Worm (Caenorhabditis elegans): Measurements from ENCODE around the gene Y49G5A.1.
A peak's percentile ranks its signal among the peaks of the same experiment; 100 is the strongest.

The Y49G5A.1 gene

DNA sequence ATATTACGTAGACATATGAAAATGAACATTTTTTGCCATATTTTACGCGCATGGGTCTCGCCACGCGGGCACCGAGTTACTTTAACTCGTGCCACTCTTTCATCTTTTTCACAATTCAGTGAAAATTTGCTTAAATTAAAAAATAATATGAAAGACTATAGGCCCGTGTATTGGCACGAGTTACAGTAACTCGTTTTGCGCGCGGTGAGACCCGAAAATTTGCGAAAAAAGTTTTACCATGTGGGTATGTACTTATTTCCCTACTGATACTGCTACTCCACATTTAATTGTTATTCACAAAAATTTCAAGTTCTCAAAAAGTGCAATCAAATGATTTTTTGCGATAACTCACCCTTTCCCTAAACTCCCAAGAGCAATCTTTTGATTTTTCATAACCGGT, 10.6 kb upstream of the Y49G5A.1 start:
- TF ChIP-seq ceh-90 (tag; optimal IDR thresholded peaks at IDR 0.05) (no peak), blmp-1 (tag; optimal IDR thresholded peaks at IDR 0.05) (no peak), lin-14 (GFP tag; optimal IDR thresholded peaks at IDR 0.05) (no peak), mef-2 (tag; optimal IDR thresholded peaks at IDR 0.05) (no peak), nhr-47 (tag; optimal IDR thresholded peaks at IDR 0.05) (no peak), pax-3 (tag; optimal IDR thresholded peaks at IDR 0.05) (no peak), mab-9 (GFP tag; IDR thresholded peaks at IDR 0.05) (no peak), C16A3.4 (tag; optimal IDR thresholded peaks at IDR 0.05) (no peak), ceh-82 (tag; optimal IDR thresholded peaks at IDR 0.05) (no peak), nhr-77 (tag; optimal IDR thresholded peaks at IDR 0.05) (no peak), lsy-2 (tag; optimal IDR thresholded peaks at IDR 0.05) (no peak), F16B12.6 (tag; optimal IDR thresholded peaks at IDR 0.05) (no peak)

DNA sequence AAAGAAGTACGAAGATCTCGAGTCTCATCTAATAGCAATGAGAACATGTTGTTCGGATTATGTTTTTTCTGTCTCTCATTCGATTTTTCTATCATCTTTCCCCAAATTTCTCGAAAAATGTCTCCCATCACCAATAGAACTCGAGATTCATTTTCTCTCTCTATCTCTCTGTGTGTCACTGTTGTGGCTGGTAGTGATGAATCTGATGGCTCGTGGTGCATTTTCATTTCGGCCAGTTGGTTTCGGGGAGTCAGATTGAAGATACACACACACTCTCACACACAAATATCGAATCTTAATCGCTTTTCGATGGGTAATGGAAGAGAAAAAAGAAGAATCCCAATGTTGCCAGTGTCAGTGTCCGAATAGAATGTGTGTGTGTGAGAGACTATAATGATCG, 8.8 kb upstream of the Y49G5A.1 start:
- TF ChIP-seq egl-13 (tag; optimal IDR thresholded peaks at IDR 0.05) (no peak), efl-1 (optimal IDR thresholded peaks at IDR 0.05) (peak in 1 of 2 experiments; percentile 9), efl-1 (GFP tag; optimal IDR thresholded peaks at IDR 0.05 in 1 of 2) (no peak), lin-14 (GFP tag; optimal IDR thresholded peaks at IDR 0.05) (peak; percentile 81), snpc-4 (tag; optimal IDR thresholded peaks at IDR 0.05) (no peak), ztf-11 (tag; optimal IDR thresholded peaks at IDR 0.05) (no peak), isw-1 (GFP tag; IDR thresholded peaks at IDR 0.05) (no peak), ceh-8 (GFP tag; optimal IDR thresholded peaks at IDR 0.05) (no peak), elt-3 (tag; optimal IDR thresholded peaks at IDR 0.05) (no peak), tbx-2 (tag; optimal IDR thresholded peaks at IDR 0.05) (peak; percentile 18), lin-13 (GFP tag; optimal IDR thresholded peaks at IDR 0.05) (no peak), dpl-1 (GFP tag; optimal IDR thresholded peaks at IDR 0.05) (no peak), blmp-1 (tag; optimal IDR thresholded peaks at IDR 0.05) (no peak), irx-1 (tag; optimal IDR thresholded peaks at IDR 0.05) (no peak), ets-5 (GFP tag; IDR thresholded peaks at IDR 0.05) (no peak), sup-37 (GFP tag; optimal IDR thresholded peaks at IDR 0.05) (no peak), vab-15 (tag; optimal IDR thresholded peaks at IDR 0.05) (no peak), mep-1 (tag; optimal IDR thresholded peaks at IDR 0.05) (no peak), elt-2 (tag; optimal IDR thresholded peaks at IDR 0.05) (no peak), pqm-1 (tag; optimal IDR thresholded peaks at IDR 0.05) (no peak), jun-1 (tag; optimal IDR thresholded peaks at IDR 0.05) (no peak), grh-1 (GFP tag; IDR thresholded peaks at IDR 0.05) (no peak), mdl-1 (tag; optimal IDR thresholded peaks at IDR 0.05) (peak in 1 of 2 experiments; percentile 56), nhr-85 (tag) (no peak), skn-1 (tag; optimal IDR thresholded peaks at IDR 0.05) (no peak), fkh-4 (tag; optimal IDR thresholded peaks at IDR 0.05; ENCODE audit: borderline replicate concordance) (peak; percentile 53), xbp-1 (tag; optimal IDR thresholded peaks at IDR 0.05) (no peak), hlh-4 (tag; optimal IDR thresholded peaks at IDR 0.05) (no peak), lin-35 (GFP tag; optimal IDR thresholded peaks at IDR 0.05) (no peak), sptf-1 (tag; optimal IDR thresholded peaks at IDR 0.05) (no peak), sox-4 (tag; optimal IDR thresholded peaks at IDR 0.05) (no peak), ztf-4 (tag; optimal IDR thresholded peaks at IDR 0.05) (peak; percentile 9), nhr-237 (tag; optimal IDR thresholded peaks at IDR 0.05) (no peak), ceh-82 (tag; optimal IDR thresholded peaks at IDR 0.05) (no peak), C34B4.2 (tag; optimal IDR thresholded peaks at IDR 0.05) (no peak), hlh-17 (GFP tag; optimal IDR thresholded peaks at IDR 0.05; ENCODE audit: borderline replicate concordance) (no peak), snu-23 (GFP tag; optimal IDR thresholded peaks at IDR 0.05) (peak; percentile 36), fos-1 (tag; optimal IDR thresholded peaks at IDR 0.05) (no peak), mab-9 (GFP tag; IDR thresholded peaks at IDR 0.05) (no peak), nhr-19 (GFP tag; conservative IDR thresholded peaks at IDR 0.05) (peak; percentile 22; the same call in 1 of the 2 replicates), nhr-84 (tag; optimal IDR thresholded peaks at IDR 0.05) (no peak), lin-39 (tag; optimal IDR thresholded peaks at IDR 0.05) (no peak), egl-27 (tag; optimal IDR thresholded peaks at IDR 0.05) (no peak), ceh-90 (tag; optimal IDR thresholded peaks at IDR 0.05) (no peak), F16B12.6 (tag; optimal IDR thresholded peaks at IDR 0.05) (no peak), ceh-88 (GFP tag; IDR thresholded peaks at IDR 0.05) (no peak), C16A3.4 (tag; optimal IDR thresholded peaks at IDR 0.05) (no peak)

Measured in whole organism, L1 larva.